Worm (Caenorhabditis elegans) whole organism, midembryonic: ENCODE data around the gene aagr-3.
A peak's percentile ranks its signal among the peaks of the same experiment; 100 is the strongest.

Experiments used
- T22C8.4 ChIP-seq: fragments of 200-800 bp; sonication (Bioruptor generic); IDR thresholded peaks from 2 replicates; pipeline ENCODE4 v1.3.6; 2022; ENCODE audit warnings: missing genetic modification characterization, missing compliant biosample characterization
- cog-1 ChIP-seq: sonication (generic microtip); optimal IDR thresholded peaks from 2 replicates; lab custom pipeline; 2016; ENCODE audit warnings: missing genetic modification characterization, missing compliant biosample characterization
- flt-1 ChIP-seq: fragments of 200-800 bp; sonication (Bioruptor generic); IDR thresholded peaks from 2 replicates; pipeline ENCODE4 v1.3.6; 2022; ENCODE audit warnings: missing genetic modification characterization, missing compliant biosample characterization
- klf-2 ChIP-seq: fragments of 200-800 bp; sonication (Bioruptor generic); conservative IDR thresholded peaks from 2 replicates; pipeline ENCODE4 v1.3.6; 2022; ENCODE audit warnings: missing genetic modification reagents, missing genetic modification characterization, missing compliant biosample characterization
- med-1 ChIP-seq: sonication (generic microtip); optimal IDR thresholded peaks from 2 replicates; lab custom pipeline; 2017; ENCODE audit warnings: missing genetic modification characterization, mild to moderate bottlenecking, missing compliant biosample characterization, antibody characterized with exemption, missing genetic modification reagents; ENCODE audit not compliant: insufficient read depth
- ref-1 ChIP-seq: fragments of 200-800 bp; sonication (Bioruptor generic); conservative IDR thresholded peaks from 2 replicates; pipeline ENCODE4 v1.3.6; 2022; ENCODE audit warnings: missing genetic modification reagents, missing genetic modification characterization, missing compliant biosample characterization
- tab-1 ChIP-seq: fragments of 200-800 bp; sonication (Bioruptor generic); IDR thresholded peaks from 2 replicates; pipeline ENCODE4 v1.3.6; 2022; ENCODE audit warnings: missing genetic modification characterization, missing compliant biosample characterization
- ztf-23 ChIP-seq: fragments of 200-800 bp; sonication (Bioruptor generic); IDR thresholded peaks from 2 replicates; pipeline ENCODE4 v1.3.6; 2022; ENCODE audit warnings: missing genetic modification reagents, missing genetic modification characterization, missing compliant biosample characterization
- ztf-29 ChIP-seq: fragments of 200-800 bp; sonication (Bioruptor generic); IDR thresholded peaks from 2 replicates; pipeline ENCODE4 v1.3.6; 2022; ENCODE audit warnings: missing genetic modification reagents, missing genetic modification characterization, missing compliant biosample characterization

Gene aagr-3

DNA sequence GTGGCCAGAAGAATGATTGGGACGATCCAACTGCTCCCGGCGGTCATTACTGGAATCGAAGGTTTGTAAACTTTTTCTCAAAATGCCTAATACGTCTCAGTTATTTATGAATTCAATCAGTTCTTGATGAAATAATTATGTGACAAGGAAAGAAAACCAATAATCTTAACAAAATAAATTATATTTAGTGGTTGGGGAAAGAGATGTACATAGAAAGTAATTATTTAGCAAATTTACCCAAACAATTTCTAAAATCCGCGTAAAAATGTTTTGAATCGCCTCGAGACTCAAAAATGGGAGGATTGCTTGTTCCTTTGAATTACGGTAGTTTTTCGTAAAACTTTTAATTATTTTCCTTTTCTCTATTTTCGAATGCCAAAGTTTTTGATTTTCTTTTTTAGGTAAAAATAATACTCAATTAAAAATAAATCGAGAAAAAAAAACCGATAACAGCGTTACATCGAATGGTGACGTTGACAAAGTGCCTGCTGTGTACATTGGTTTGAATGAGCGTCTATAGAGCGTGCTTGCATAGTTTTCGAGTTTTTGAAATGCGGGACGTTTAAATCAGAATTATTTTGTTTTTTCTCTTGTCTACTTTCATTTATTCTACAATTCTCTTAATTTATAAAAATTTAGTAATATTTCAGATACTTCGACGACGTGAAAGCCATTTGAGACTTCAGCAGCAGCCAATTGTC is at the start of gene aagr-3, which contains the start of gene drap-1:
Gene aagr-3 (minus strand): TSS at position 51 of the 701 bp plus-strand sequence.
Gene drap-1 (plus strand): TSS at position 645 of the 701 bp plus-strand sequence.
- TF ChIP-seq ref-1 (no peak), klf-2 (GFP tag; lab: Robert Waterston, UW) (no peak), tab-1 (GFP tag; lab: Robert Waterston, UW) (no peak), ztf-23 (GFP tag; lab: Robert Waterston, UW) (no peak)

DNA sequence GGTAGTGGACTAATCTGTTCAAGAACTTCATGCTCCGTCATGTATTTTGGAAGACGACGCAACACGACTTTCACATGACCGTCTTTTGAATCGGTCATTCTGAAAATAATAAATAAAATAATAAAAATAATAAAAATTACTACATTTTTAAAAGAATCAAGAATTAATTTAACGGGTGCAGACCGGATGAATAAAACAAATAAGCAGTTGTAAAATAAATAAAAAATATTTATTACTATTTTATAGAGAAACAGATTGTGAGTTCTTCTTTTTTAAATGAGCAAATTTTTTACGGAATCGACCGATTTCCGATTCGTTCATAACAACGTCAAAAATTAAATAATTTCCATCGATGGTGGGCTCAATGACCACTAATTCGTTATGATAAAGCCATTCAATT is 48.3 kb upstream of the aagr-3 start, which contains the start of gene smg-4:
Gene smg-4 (minus strand): TSS at position 101 of the 400 bp plus-strand sequence.
- TF ChIP-seq klf-2 (GFP tag; lab: Robert Waterston, UW) (no peak), ztf-23 (GFP tag; lab: Robert Waterston, UW) (no peak), ref-1 (no peak), med-1 (GFP tag; lab: Kevin White, UChicago) (no peak), tab-1 (GFP tag; lab: Robert Waterston, UW) (no peak), ztf-29 (GFP tag; lab: Robert Waterston, UW) (no peak), cog-1 (no peak), T22C8.4 (GFP tag; lab: Robert Waterston, UW) (no peak), flt-1 (GFP tag; lab: Robert Waterston, UW) (no peak)

DNA sequence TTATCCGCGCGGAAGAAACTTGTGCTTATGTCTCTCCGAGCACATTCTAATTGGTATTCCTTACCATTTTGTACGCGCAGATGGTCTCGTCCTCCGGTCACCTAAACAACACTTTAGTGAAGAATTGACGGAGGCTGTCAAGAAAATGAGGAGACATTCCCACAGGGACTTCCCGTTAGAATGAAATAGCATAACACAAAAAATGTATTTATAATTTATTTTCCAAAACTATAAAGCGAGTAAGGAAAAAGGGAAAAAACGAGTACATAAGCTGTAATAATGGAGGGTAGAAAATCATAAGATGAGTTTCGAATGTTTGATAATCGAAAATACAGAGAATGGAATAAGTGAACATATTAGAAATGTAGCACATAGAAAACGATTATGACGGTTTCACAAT is 46.4 kb upstream of the aagr-3 start, which contains the start of gene F46B6.12:
Gene F46B6.12 (minus strand): TSS at position 101 of the 400 bp plus-strand sequence.
- TF ChIP-seq klf-2 (GFP tag; lab: Robert Waterston, UW) = no peak
- no peak for TF ChIP-seq ztf-29 (GFP tag; lab: Robert Waterston, UW)
- no peak for TF ChIP-seq cog-1
- TF ChIP-seq tab-1 (GFP tag; lab: Robert Waterston, UW) = no peak
- TF ChIP-seq med-1 (GFP tag; lab: Kevin White, UChicago) = no peak
- no peak for TF ChIP-seq ref-1
- no peak for TF ChIP-seq T22C8.4 (GFP tag; lab: Robert Waterston, UW)
- TF ChIP-seq flt-1 (GFP tag; lab: Robert Waterston, UW) = no peak
- no peak for TF ChIP-seq ztf-23 (GFP tag; lab: Robert Waterston, UW)

DNA sequence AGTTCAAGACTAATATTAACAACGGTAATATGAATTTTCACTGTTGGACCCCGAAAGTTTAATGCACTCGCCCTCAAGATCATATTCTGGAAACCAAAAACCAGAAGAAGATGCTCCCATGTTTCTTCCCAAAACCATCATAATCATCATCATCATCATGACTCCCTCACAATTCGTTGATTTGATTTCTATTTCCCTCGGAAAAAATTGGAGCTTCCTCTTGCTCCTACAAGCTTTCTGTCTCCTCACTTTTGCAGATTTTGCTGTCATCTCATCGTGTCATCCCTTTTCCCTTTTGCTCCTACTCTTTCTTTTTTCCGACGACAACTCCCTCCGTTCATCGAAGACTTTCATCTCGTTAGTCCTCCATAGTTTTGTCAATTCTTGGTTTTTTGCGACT is 42.7 kb upstream of the aagr-3 start, which contains the start of gene F46B6.2:
Gene F46B6.2 (plus strand): TSS at position 316 of the 400 bp plus-strand sequence.
- no peak for TF ChIP-seq med-1 (GFP tag; lab: Kevin White, UChicago)
- TF ChIP-seq ztf-29 (GFP tag; lab: Robert Waterston, UW) = no peak
- TF ChIP-seq cog-1 = no peak
- TF ChIP-seq T22C8.4 (GFP tag; lab: Robert Waterston, UW) = no peak
- no peak for TF ChIP-seq ref-1

DNA sequence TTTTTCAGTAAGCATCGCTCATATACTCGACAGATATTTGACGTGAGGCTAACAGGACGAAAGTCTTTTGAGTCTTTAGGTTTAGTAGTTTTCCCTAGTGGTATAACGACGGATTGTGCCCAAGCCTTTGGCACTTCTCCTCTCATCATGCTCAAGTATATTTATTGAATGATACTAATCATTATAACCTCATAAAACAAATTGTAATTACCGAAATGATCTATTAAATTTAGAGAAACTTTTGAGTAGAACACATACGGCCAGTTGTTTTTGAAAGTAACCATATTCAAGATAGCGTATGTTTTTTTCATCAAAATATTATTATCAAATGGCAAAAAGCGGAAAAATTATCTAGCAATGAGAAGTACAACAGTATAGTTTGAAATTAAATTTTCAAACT is 42.0 kb upstream of the aagr-3 start:
- no peak for TF ChIP-seq med-1 (GFP tag; lab: Kevin White, UChicago)
- TF ChIP-seq ref-1 = no peak
- no peak for TF ChIP-seq tab-1 (GFP tag; lab: Robert Waterston, UW)
- TF ChIP-seq ztf-23 (GFP tag; lab: Robert Waterston, UW) = no peak
- no peak for TF ChIP-seq ztf-29 (GFP tag; lab: Robert Waterston, UW)
- TF ChIP-seq cog-1 = no peak
- TF ChIP-seq flt-1 (GFP tag; lab: Robert Waterston, UW) = no peak

DNA sequence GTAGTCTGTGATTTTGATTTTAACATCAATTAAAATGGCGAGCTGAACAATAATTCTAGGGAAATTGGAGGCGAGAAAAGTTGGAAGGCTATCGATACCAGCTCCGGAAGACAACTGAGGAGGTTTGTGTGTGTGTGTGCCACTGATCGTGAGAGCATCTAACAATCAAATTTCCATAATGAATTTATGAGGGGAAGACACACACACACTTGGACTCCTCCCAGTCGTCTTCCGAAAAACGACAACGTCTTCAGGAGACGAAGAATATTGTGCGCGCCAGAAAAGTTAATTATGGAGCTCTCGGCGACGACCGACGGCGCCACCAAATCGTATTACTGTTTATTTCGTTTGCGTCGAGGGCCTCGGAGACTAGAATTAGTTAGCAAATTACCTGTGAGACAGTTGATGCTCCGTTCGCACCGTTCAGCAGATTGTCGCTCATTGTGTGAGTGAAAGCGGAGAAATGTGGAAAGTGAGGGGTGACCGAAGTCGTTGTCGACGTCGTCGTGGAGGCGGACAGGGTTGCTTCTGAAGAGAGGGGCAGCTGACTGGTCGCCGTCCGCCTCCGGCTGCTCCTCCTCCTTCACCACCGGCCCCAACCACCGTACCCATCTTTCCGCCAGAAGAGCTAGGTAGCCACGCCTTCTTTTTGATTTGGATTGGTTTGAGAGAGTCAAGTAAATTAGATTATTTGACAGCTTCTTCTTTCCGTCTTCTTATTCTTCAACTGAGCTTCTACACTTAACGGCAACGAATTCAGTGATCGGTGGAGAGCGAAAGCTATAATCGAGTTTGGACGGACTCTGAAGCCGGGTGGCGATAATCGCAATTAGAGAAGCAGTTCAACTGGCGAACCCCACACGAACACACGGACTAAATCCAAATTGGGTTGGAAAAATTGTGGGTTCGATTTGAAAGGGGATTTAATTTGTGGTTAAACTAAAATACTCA is 39.8 kb upstream of the aagr-3 start, which contains the start of gene unc-42:
Gene unc-42 (minus strand): TSS at position 564 of the 951 bp plus-strand sequence.
- no peak for TF ChIP-seq ztf-29 (GFP tag; lab: Robert Waterston, UW)
- TF ChIP-seq flt-1 (GFP tag; lab: Robert Waterston, UW) = 0 out of 2 replicates have a peak, but pooled peaks have one; percentile 27
- TF ChIP-seq tab-1 (GFP tag; lab: Robert Waterston, UW) = no peak

DNA sequence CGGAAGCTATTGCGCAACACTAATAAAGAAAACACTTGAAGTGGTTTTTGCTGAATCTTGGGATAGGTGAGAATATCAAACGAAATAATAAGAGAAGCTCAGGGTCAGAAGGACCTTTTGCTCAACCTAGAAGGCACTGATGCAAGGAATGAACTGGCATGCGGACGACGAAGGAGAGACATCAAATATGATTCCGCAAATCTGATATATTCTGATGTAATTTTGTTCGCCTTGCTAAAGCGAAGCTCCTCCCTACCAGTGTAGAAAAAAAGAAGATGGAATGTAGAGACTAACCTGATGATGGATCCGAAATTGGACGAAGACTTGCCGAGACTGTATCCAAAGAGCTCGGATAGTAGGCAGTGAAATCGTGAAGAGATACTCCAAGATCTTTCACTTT is 38.6 kb upstream of the aagr-3 start:
- TF ChIP-seq klf-2 (GFP tag; lab: Robert Waterston, UW) = no peak

DNA sequence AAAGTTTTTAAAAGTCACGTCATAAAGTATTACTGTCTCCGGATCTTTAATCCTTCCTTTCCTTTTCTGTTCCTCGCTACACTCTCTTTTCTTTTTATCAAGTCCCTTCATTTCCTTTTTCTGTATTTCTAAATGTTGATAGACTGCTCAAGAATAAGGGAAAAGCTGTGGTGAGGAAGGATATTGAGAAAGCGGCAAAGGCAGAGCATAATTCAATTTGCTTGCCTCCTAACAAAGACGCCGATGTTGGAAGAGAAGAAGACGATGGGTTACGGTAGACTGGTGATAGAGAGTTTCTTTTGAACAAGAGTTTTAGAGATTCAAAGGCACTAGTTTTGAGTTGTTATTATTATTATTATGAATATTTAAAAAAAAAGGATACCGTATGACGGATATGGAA is 36.3 kb upstream of the aagr-3 start:
- TF ChIP-seq klf-2 (GFP tag; lab: Robert Waterston, UW) (no peak), tab-1 (GFP tag; lab: Robert Waterston, UW) (no peak), ref-1 (no peak), cog-1 (no peak), med-1 (GFP tag; lab: Kevin White, UChicago) (no peak), T22C8.4 (GFP tag; lab: Robert Waterston, UW) (no peak), flt-1 (GFP tag; lab: Robert Waterston, UW) (no peak), ztf-23 (GFP tag; lab: Robert Waterston, UW) (no peak), ztf-29 (GFP tag; lab: Robert Waterston, UW) (no peak)

DNA sequence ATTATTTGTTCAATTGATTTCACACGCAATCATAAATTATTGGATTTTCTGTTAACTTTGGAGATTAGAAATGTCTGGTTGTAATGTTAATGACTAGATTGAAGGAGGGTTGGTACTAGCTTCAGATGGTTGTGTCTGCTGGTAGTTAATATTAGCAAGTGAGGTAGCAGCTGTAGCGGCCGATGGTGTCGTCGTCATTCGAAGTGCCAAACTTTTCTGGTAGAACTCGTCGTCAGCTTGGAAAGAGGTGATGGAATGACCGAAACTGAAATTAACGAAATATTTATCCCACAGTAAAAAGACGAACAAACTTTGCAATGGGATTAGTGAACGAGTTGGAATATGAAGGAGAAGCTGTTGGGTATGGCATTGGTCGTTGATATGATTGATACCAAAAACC is 35.2 kb upstream of the aagr-3 start:
- no peak for TF ChIP-seq med-1 (GFP tag; lab: Kevin White, UChicago)
- TF ChIP-seq cog-1 = no peak
- no peak for TF ChIP-seq ztf-29 (GFP tag; lab: Robert Waterston, UW)
- TF ChIP-seq klf-2 (GFP tag; lab: Robert Waterston, UW) = no peak
- TF ChIP-seq ref-1 = no peak
- TF ChIP-seq ztf-23 (GFP tag; lab: Robert Waterston, UW) = no peak
